Worm (Caenorhabditis elegans): ENCODE data around the gene C05B5.12.

DNA sequence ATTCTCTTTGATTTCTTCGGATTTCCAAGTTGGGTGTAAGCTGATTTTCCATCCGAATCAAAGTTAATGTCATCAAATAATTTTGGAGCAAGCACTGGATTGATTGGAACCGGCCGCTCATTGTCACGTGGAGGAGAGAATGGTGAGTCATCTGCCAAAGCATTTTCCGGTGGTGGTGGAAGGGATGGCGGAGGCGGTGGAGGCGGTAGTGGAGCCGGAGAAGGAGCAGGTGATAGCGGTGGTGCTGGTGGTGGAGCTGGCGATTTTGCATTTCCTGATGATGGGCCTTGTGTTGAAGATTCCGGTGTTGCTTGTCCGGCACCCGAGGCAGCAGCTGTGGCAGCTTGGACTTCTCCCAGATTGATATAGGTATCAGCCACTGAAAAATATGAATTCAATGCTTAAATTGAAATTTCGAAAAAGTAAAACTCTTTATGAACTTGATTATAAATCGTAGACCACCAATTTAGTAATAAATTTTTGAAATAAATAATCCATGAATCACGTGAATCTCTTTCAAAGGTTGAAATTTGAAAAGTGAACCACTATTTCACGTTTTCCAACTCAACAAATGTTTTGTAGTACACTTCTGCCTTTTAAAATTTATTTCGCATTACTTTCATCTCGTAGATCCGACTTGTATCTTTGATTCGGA is 46.0 kb upstream of the C05B5.12 start, which contains the start of the genes K03H1.9 and K03H1.12:
- no peak for TF ChIP-seq ama-1 (optimal IDR thresholded peaks at IDR 0.05)
- no peak for TF ChIP-seq nhr-11 (tag; optimal IDR thresholded peaks at IDR 0.05)
- no peak for TF ChIP-seq elt-4 (tag; optimal IDR thresholded peaks at IDR 0.05)
- TF ChIP-seq elt-2 (tag; optimal IDR thresholded peaks at IDR 0.05) = no peak
- TF ChIP-seq lim-6 (tag; optimal IDR thresholded peaks at IDR 0.05) = no peak
- no peak for TF ChIP-seq fax-1 (tag; optimal IDR thresholded peaks at IDR 0.05)
- no peak for TF ChIP-seq tbx-2 (tag; optimal IDR thresholded peaks at IDR 0.05)
- TF ChIP-seq npax-4 (tag; optimal IDR thresholded peaks at IDR 0.05) = no peak
- TF ChIP-seq pag-3 (tag; optimal IDR thresholded peaks at IDR 0.05; ENCODE audit: borderline replicate concordance) = no peak
- TF ChIP-seq dmd-4 (tag; optimal IDR thresholded peaks at IDR 0.05; ENCODE audit: borderline replicate concordance) = no peak
- no peak for TF ChIP-seq lin-11 (tag; optimal IDR thresholded peaks at IDR 0.05)
- TF ChIP-seq fkh-10 (GFP tag; optimal IDR thresholded peaks at IDR 0.05) = no peak

Data from whole organism, late embryonic.